Fruit fly (Drosophila melanogaster): ENCODE data around the gene CG14352.

Gene CG14352

DNA sequence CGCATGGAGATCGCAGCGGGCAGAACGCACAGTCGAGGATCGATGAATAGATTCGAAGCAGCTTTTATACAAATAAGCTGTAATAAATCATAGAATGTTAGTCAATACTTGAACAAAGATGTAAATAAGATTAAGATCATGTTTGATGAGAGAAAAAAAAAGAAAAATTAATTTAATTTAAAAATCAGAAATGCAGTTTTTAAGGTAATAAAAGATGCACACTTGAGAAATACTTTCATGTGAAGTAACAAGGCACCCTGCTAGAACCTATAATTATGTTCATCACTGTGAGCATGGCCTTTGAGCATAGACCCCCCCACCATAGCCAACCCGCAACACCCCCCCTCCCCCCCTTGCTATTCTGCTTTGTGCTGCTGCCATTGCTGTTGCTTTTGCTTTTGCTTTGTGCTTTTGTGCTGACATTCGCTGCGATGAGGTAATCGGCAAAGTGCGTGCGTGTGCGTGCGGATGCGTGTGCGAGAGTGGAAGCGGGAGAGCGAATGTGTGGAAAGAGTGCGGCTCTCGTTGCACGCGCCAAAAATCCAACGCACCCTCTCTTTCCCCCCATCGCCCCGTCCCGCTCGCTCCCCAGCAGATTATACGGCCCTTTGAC lies 32.1 kb downstream of the CG14352 start (continued):
- TF ChIP-seq vri (GFP tag; optimal IDR thresholded peaks at IDR 0.05) (peak; percentile 47), Sox14 (GFP tag; optimal IDR thresholded peaks at IDR 0.05) (peak; percentile 66), CG9139 (GFP tag; optimal IDR thresholded peaks at IDR 0.05) (peak; percentile 67), lz (GFP tag; optimal IDR thresholded peaks at IDR 0.05) (peak; percentile 53), Eip93F (GFP tag; optimal IDR thresholded peaks at IDR 0.05) (no peak), dac (GFP tag; optimal IDR thresholded peaks at IDR 0.05) (no peak), Ets96B (tag; optimal IDR thresholded peaks at IDR 0.05) (peak; percentile 82), acj6 (GFP tag; optimal IDR thresholded peaks at IDR 0.05) (peak; percentile 70), svp (GFP tag) (peak; percentile 84), fkh (GFP tag; optimal IDR thresholded peaks at IDR 0.05) (peak; percentile 90), pdm3 (GFP tag; optimal IDR thresholded peaks at IDR 0.05) (peak; percentile 46), fd59A (GFP tag; optimal IDR thresholded peaks at IDR 0.05) (peak; percentile 78), cyc (GFP tag; optimal IDR thresholded peaks at IDR 0.05) (peak; percentile 52), CG6808 (GFP tag; optimal IDR thresholded peaks at IDR 0.05) (peak; percentile 86), CG3919 (GFP tag; optimal IDR thresholded peaks at IDR 0.05) (peak; percentile 73), CG11902 (GFP tag; optimal IDR thresholded peaks at IDR 0.05) (peak; percentile 40), CG34406 (GFP tag; optimal IDR thresholded peaks at IDR 0.05) (peak; percentile 50)

DNA sequence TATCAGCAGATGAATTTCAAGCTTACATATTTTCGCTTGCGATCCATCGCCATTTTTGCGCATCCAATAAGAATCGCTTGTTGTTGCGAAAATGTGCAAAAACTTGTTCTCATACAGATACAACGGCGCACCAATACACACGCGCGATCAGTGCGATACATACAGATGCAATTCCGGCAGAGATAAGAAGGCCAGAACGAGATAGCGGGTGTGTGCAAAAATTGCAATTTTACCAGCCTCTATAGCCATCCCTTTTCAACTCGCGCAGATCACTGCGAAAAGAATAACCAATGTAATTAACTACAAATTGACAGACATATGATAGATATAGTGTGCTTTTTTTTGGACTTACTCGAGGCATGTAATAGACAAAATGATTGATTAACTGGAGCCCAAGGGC lies 33.2 kb downstream of the CG14352 start:
- no peak for TF ChIP-seq CG8319 (GFP tag; optimal IDR thresholded peaks at IDR 0.05)
- TF ChIP-seq vri (GFP tag; optimal IDR thresholded peaks at IDR 0.05), result peak; percentile 15
- TF ChIP-seq CG1621 (tag; optimal IDR thresholded peaks at IDR 0.05), result peak; percentile 22
- TF ChIP-seq CG34406 (GFP tag; optimal IDR thresholded peaks at IDR 0.05), result no peak
- TF ChIP-seq Eip78C (GFP tag), result peak; percentile 2
- peak; percentile 36 for TF ChIP-seq Sox14 (GFP tag; optimal IDR thresholded peaks at IDR 0.05)
- no peak for TF ChIP-seq eg (GFP tag; IDR thresholded peaks at IDR 0.05)
- peak; percentile 58 for TF ChIP-seq dsx (GFP tag; optimal IDR thresholded peaks at IDR 0.05; ENCODE audit: poor library complexity, severe bottlenecking)
- no peak for TF ChIP-seq achi (GFP tag; optimal IDR thresholded peaks at IDR 0.05)

DNA sequence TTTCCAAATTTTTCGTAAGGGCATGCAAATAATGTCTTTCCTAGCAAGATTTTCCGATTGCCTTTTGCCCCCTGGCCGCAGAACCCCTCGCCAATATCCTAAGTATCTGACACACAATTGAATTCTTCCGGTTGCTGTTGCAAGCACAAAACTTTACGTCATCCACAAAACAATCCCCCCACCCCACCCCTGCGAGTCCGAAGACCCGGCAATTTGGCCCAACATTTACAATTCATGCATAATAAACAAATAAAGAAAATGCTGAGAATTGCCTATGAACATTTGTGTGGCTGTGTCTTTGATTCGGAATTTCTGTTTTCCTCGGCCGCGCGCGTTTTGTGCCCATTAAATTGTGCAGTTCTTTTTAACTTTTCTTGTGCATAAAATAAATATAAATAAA lies 34.1 kb downstream of the CG14352 start:
- no peak for TF ChIP-seq Ets96B (tag; optimal IDR thresholded peaks at IDR 0.05)
- no peak for TF ChIP-seq CG1621 (tag; optimal IDR thresholded peaks at IDR 0.05)
- TF ChIP-seq CG8119 (GFP tag; IDR thresholded peaks at IDR 0.05), result no peak
- TF ChIP-seq eg (GFP tag; IDR thresholded peaks at IDR 0.05), result no peak
- no peak for TF ChIP-seq Eip78C (GFP tag)
- TF ChIP-seq CG11902 (GFP tag; optimal IDR thresholded peaks at IDR 0.05), result no peak
- no peak for TF ChIP-seq Eip75B (GFP tag; optimal IDR thresholded peaks at IDR 0.05)
- TF ChIP-seq OdsH (GFP tag; optimal IDR thresholded peaks at IDR 0.05), result no peak
- TF ChIP-seq CG31627 (GFP tag; optimal IDR thresholded peaks at IDR 0.05), result no peak
- no peak for TF ChIP-seq CG3032 (tag; optimal IDR thresholded peaks at IDR 0.05)
- no peak for TF ChIP-seq esn (GFP tag; optimal IDR thresholded peaks at IDR 0.05)
- TF ChIP-seq Sox14 (GFP tag; optimal IDR thresholded peaks at IDR 0.05), result no peak
- no peak for TF ChIP-seq CG32006 (GFP tag; optimal IDR thresholded peaks at IDR 0.05)
- no peak for TF ChIP-seq CG7368 (GFP tag; optimal IDR thresholded peaks at IDR 0.05)
- TF ChIP-seq acj6 (GFP tag; optimal IDR thresholded peaks at IDR 0.05), result no peak

DNA sequence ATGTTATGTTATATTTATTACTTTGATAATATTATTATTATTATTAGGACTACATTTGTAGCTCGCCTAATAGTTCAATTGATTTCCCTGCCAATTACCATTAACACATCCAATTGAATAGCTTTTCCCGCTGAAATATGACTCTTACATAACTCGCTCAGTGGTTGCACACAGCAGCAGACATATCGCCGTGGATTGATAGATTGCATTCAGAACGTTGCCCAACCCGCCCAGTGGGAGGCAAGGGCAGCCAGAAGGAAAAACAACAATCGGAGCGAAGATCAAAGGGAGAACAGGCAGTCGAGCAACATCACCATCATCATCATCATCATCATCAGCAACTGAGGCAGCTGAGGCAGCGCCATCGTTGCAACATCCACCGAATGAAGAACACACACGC lies 34.8 kb downstream of the CG14352 start:
- TF ChIP-seq Eip78C (GFP tag) (no peak), Met (GFP tag; optimal IDR thresholded peaks at IDR 0.05) (no peak), CG34406 (GFP tag; optimal IDR thresholded peaks at IDR 0.05) (no peak), vri (GFP tag; optimal IDR thresholded peaks at IDR 0.05) (no peak), CG3919 (GFP tag; optimal IDR thresholded peaks at IDR 0.05) (no peak), net (GFP tag; optimal IDR thresholded peaks at IDR 0.05) (no peak), Smox (GFP tag; optimal IDR thresholded peaks at IDR 0.05) (no peak), Lpt (GFP tag; optimal IDR thresholded peaks at IDR 0.05) (no peak), CG15336 (GFP tag; IDR thresholded peaks at IDR 0.05) (no peak), CG4318 (GFP tag; optimal IDR thresholded peaks at IDR 0.05) (no peak), cyc (GFP tag; optimal IDR thresholded peaks at IDR 0.05) (no peak), dsx (GFP tag; optimal IDR thresholded peaks at IDR 0.05; ENCODE audit: poor library complexity, severe bottlenecking) (no peak), svp (GFP tag) (no peak), spab (GFP tag; optimal IDR thresholded peaks at IDR 0.05) (no peak), CG6163 (GFP tag; IDR thresholded peaks at IDR 0.05) (no peak)

All from whole organism, prepupa.